Worm (Caenorhabditis elegans): Measurements from ENCODE around the gene gex-3.

DNA sequence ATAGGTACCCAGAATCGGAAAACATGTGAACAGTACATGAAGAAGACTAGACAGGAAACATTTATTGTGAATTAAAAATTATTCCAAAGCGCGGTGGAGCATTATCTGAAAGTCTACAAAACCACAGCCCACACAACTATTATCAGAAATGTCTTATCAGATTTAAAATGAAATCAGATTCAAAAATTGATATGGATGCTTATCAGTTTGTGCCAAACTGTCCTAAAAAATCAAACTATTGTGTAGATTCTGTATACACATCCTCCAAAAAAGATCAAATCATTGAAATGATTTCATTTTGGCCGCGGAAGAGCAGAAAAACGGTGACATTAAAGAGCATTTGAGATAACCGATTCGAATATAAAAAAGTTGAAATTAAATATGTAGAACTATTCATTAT lies 31.2 kb downstream of the gex-3 start, which contains the start of gene irg-4:
- TF ChIP-seq lsy-2 (tag; optimal IDR thresholded peaks at IDR 0.05), result no peak
- TF ChIP-seq pqm-1 (tag; optimal IDR thresholded peaks at IDR 0.05), result peak; percentile 93
- no peak for TF ChIP-seq nhr-25 (tag; optimal IDR thresholded peaks at IDR 0.05; ENCODE audit: borderline replicate concordance, insufficient read depth)
- no peak for TF ChIP-seq R02D3.7 (tag; optimal IDR thresholded peaks at IDR 0.05)
- TF ChIP-seq nhr-28 (tag; optimal IDR thresholded peaks at IDR 0.05), result peak; percentile 81
